Worm (Caenorhabditis elegans) whole organism, L4 larva: ENCODE measurements around the gene paic-1.

Experiments used
- F49E8.2 ChIP-seq: sonication (generic microtip); optimal IDR thresholded peaks from 2 replicates; lab custom pipeline; 2016; ENCODE audit warnings: missing compliant biosample characterization, mild to moderate bottlenecking, missing genetic modification characterization, borderline replicate concordance
- T20F7.1 ChIP-seq: fragments of 200-800 bp; sonication (Bioruptor generic); optimal IDR thresholded peaks from 2 replicates; lab custom pipeline; 2018; ENCODE audit warnings: mild to moderate bottlenecking, missing genetic modification characterization, missing compliant biosample characterization
- T26A8.4 ChIP-seq: fragments of 200-800 bp; sonication (Bioruptor generic); IDR thresholded peaks from 2 replicates; pipeline ENCODE4 v1.3.6; 2022; ENCODE audit warnings: missing genetic modification characterization, missing compliant biosample characterization
- ZK546.5 ChIP-seq, 2 experiments: sonication (generic microtip); optimal IDR thresholded peaks; 2 replicates each; lab custom pipeline; 2017; ENCODE audit warnings: missing biosample characterization in 2 of 2, missing genetic modification characterization in 2 of 2
- ama-1 ChIP-seq: fragments of 150-350 bp; optimal IDR thresholded peaks from 2 replicates; lab custom pipeline; 2014; ENCODE audit warnings: inconsistent platforms, mixed read lengths
- dpl-1 ChIP-seq: fragments of 150-350 bp; optimal IDR thresholded peaks from 2 replicates; lab custom pipeline; 2014; ENCODE audit warnings: missing biosample characterization, missing genetic modification reagents, missing genetic modification characterization
- hlh-11 ChIP-seq: fragments of 200-800 bp; sonication (Bioruptor generic); optimal IDR thresholded peaks from 2 replicates; lab custom pipeline; 2018; ENCODE audit warnings: mild to moderate bottlenecking, missing genetic modification characterization, missing compliant biosample characterization
- mes-2 ChIP-seq: sonication (generic microtip); optimal IDR thresholded peaks from 2 replicates; lab custom pipeline; 2016; ENCODE audit warnings: missing genotype, mild to moderate bottlenecking, missing genetic modification characterization, missing compliant biosample characterization; ENCODE audit not compliant: poor library complexity, severe bottlenecking
- mxl-3 ChIP-seq: fragments of 200-800 bp; sonication (Bioruptor generic); optimal IDR thresholded peaks from 2 replicates; lab custom pipeline; 2018; ENCODE audit warnings: mild to moderate bottlenecking, missing genetic modification characterization, missing compliant biosample characterization
- snpc-1.2 ChIP-seq: fragments of 200-800 bp; sonication (Bioruptor generic); IDR thresholded peaks from 2 replicates; pipeline ENCODE4 v1.3.6; 2022; ENCODE audit warnings: missing genetic modification reagents, missing genetic modification characterization, missing compliant biosample characterization

DNA sequence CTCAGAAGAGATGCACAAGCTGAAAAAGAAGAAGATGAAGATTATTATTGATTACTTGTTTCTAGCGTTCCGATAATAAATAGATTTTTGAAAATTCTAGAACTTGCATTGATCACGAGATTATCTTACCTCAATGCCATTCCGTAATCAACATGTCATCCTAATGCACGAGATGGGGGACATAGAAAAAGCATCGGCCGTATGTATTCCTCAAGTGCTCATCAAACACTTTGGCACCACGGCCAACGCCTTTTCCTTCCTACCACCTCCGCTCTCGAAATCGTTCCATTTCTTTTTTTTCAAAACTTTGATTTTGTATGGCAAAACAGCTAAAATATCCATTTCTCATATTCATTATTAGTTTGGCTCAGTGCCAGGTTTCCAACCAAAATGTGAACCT lies 13.6 kb downstream of the paic-1 start, which contains the start of gene lat-2:
- TF ChIP-seq hlh-11 (tag; lab: Kevin White, UChicago) (no peak), T26A8.4 (GFP tag; lab: Robert Waterston, UW) (no peak), F49E8.2 (tag; lab: Kevin White, UChicago) (no peak), ZK546.5 (tag; optimal IDR thresholded peaks at IDR 0.05; lab: Kevin White, UChicago) (no peak), mxl-3 (GFP tag; lab: Kevin White, UChicago) (no peak), dpl-1 (GFP tag; lab: Kevin White, UChicago) (no peak), T20F7.1 (no peak), snpc-1.2 (no peak), mes-2 (tag; lab: Kevin White, UChicago) (no peak), ama-1 (lab: Kevin White, UChicago) (no peak)
